Worm (Caenorhabditis elegans) whole organism, L4 larva: ENCODE data around the gene F56D6.12.
"Not testable (repeated sequence)": the region's sequence is repeated elsewhere in the genome, so short reads cannot be mapped to it uniquely, and the experiment has no call there.

Source experiments
- F49E8.2 ChIP-seq: sonication (generic microtip); optimal IDR thresholded peaks from 2 replicates; lab custom pipeline; 2016; ENCODE audit warnings: missing compliant biosample characterization, mild to moderate bottlenecking, missing genetic modification characterization, borderline replicate concordance
- Y105C5A.15 ChIP-seq: fragments of 200-800 bp; sonication (Bioruptor generic); IDR thresholded peaks from 2 replicates; pipeline ENCODE4 v1.3.6; 2022; ENCODE audit warnings: missing genetic modification characterization, missing compliant biosample characterization
- Y48G9A.11 ChIP-seq: fragments of 200-800 bp; sonication (Bioruptor generic); IDR thresholded peaks from 2 replicates; pipeline ENCODE4 v1.3.6; 2022; ENCODE audit warnings: missing genetic modification reagents, missing genetic modification characterization, missing compliant biosample characterization
- Y5F2A.4 ChIP-seq: fragments of 200-800 bp; sonication (Bioruptor generic); optimal IDR thresholded peaks from 2 replicates; lab custom pipeline; 2018; ENCODE audit warnings: mild to moderate bottlenecking, missing genetic modification characterization, missing compliant biosample characterization
- ama-1 ChIP-seq: fragments of 150-350 bp; optimal IDR thresholded peaks from 2 replicates; lab custom pipeline; 2014; ENCODE audit warnings: inconsistent platforms, mixed read lengths
- arid-1 ChIP-seq: fragments of 200-800 bp; sonication (Bioruptor generic); conservative IDR thresholded peaks from 2 replicates; pipeline ENCODE4 v1.3.6; 2022; ENCODE audit warnings: missing genetic modification reagents, missing genetic modification characterization, missing compliant biosample characterization
- daf-12 ChIP-seq: fragments of 150-350 bp; optimal IDR thresholded peaks from 2 replicates; lab custom pipeline; 2014; ENCODE audit warnings: missing biosample characterization, missing genetic modification reagents, missing genetic modification characterization
- daf-19 ChIP-seq: fragments of 200-800 bp; sonication (Bioruptor generic); conservative IDR thresholded peaks from 2 replicates; pipeline ENCODE4 v1.3.6; 2022; ENCODE audit warnings: missing genetic modification characterization, missing compliant biosample characterization
- dpl-1 ChIP-seq: fragments of 150-350 bp; optimal IDR thresholded peaks from 2 replicates; lab custom pipeline; 2014; ENCODE audit warnings: missing biosample characterization, missing genetic modification reagents, missing genetic modification characterization
- duxl-1 ChIP-seq: sonication (generic microtip); optimal IDR thresholded peaks from 2 replicates; lab custom pipeline; 2016; ENCODE audit warnings: mild to moderate bottlenecking, missing genetic modification characterization, moderate library complexity, missing compliant biosample characterization; ENCODE audit not compliant: poor library complexity
- egl-43 ChIP-seq: fragments of 200-800 bp; sonication (Bioruptor generic); IDR thresholded peaks from 2 replicates; pipeline ENCODE4 v1.3.6; 2022; ENCODE audit warnings: missing genetic modification reagents, missing genetic modification characterization, missing compliant biosample characterization
- hmg-1.1 ChIP-seq: fragments of 200-800 bp; sonication (Bioruptor generic); IDR thresholded peaks from 2 replicates; pipeline ENCODE4 v1.3.6; 2022; ENCODE audit warnings: missing genetic modification reagents, missing genetic modification characterization, missing compliant biosample characterization
- lim-7 ChIP-seq: fragments of 200-800 bp; sonication (Bioruptor generic); IDR thresholded peaks from 2 replicates; pipeline ENCODE4 v1.3.6; 2022; ENCODE audit warnings: missing genetic modification characterization, missing compliant biosample characterization
- lin-13 ChIP-seq: fragments of 150-350 bp; optimal IDR thresholded peaks from 2 replicates; lab custom pipeline; 2014; ENCODE audit warnings: missing biosample characterization, missing genetic modification reagents, missing genetic modification characterization
- mes-2 ChIP-seq: sonication (generic microtip); optimal IDR thresholded peaks from 2 replicates; lab custom pipeline; 2016; ENCODE audit warnings: missing genotype, mild to moderate bottlenecking, missing genetic modification characterization, missing compliant biosample characterization; ENCODE audit not compliant: poor library complexity, severe bottlenecking
- mxl-3 ChIP-seq: fragments of 200-800 bp; sonication (Bioruptor generic); optimal IDR thresholded peaks from 2 replicates; lab custom pipeline; 2018; ENCODE audit warnings: mild to moderate bottlenecking, missing genetic modification characterization, missing compliant biosample characterization
- nhr-11 ChIP-seq: fragments of 150-350 bp; optimal IDR thresholded peaks from 2 replicates; lab custom pipeline; 2014; ENCODE audit warnings: missing biosample characterization, missing genetic modification characterization
- nhr-111 ChIP-seq: fragments of 200-800 bp; sonication (Bioruptor generic); optimal IDR thresholded peaks from 2 replicates; lab custom pipeline; 2018; ENCODE audit warnings: mild to moderate bottlenecking, missing genetic modification characterization, missing compliant biosample characterization
- nhr-77 ChIP-seq: fragments of 150-350 bp; optimal IDR thresholded peaks from 2 replicates; lab custom pipeline; 2014; ENCODE audit warnings: missing biosample characterization, missing genetic modification characterization
- pqm-1 ChIP-seq: sonication (generic microtip); optimal IDR thresholded peaks from 2 replicates; lab custom pipeline; 2017; ENCODE audit warnings: missing biosample characterization, missing genetic modification characterization
- saeg-2 ChIP-seq: fragments of 200-800 bp; sonication (Bioruptor generic); IDR thresholded peaks from 2 replicates; pipeline ENCODE4 v1.3.6; 2022; ENCODE audit warnings: missing genetic modification reagents, missing genetic modification characterization, missing compliant biosample characterization
- sdz-12 ChIP-seq: fragments of 200-800 bp; sonication (Bioruptor generic); optimal IDR thresholded peaks from 2 replicates; lab custom pipeline; 2018; ENCODE audit warnings: mild to moderate bottlenecking, missing genetic modification characterization, missing compliant biosample characterization
- set-16 ChIP-seq: fragments of 200-800 bp; sonication (Bioruptor generic); IDR thresholded peaks from 2 replicates; pipeline ENCODE4 v1.3.6; 2022; ENCODE audit warnings: missing genetic modification reagents, missing genetic modification characterization, missing compliant biosample characterization
- snpc-1.2 ChIP-seq: fragments of 200-800 bp; sonication (Bioruptor generic); IDR thresholded peaks from 2 replicates; pipeline ENCODE4 v1.3.6; 2022; ENCODE audit warnings: missing genetic modification reagents, missing genetic modification characterization, missing compliant biosample characterization
- spr-1 ChIP-seq: sonication (generic microtip); optimal IDR thresholded peaks from 2 replicates; lab custom pipeline; 2016; ENCODE audit warnings: mild to moderate bottlenecking, missing genetic modification characterization, missing compliant biosample characterization
- tag-97 ChIP-seq: fragments of 200-800 bp; sonication (Bioruptor generic); IDR thresholded peaks from 2 replicates; pipeline ENCODE4 v1.3.6; 2022; ENCODE audit warnings: missing genetic modification characterization, missing compliant biosample characterization
- unc-62 ChIP-seq, 3 experiments: fragments of 150-350 bp in 1 of 3; sonication (generic microtip); optimal IDR thresholded peaks in 2 of 3; peaks in 1 of 3; 1 replicate in 1 of 3; 2 replicates in 2 of 3; lab custom pipeline; 2014 to 2017; ENCODE audit warnings: missing biosample characterization in 3 of 3, missing genetic modification characterization in 3 of 3, missing genetic modification reagents in 3 of 3, missing genotype in 1 of 3

Gene F56D6.12

DNA sequence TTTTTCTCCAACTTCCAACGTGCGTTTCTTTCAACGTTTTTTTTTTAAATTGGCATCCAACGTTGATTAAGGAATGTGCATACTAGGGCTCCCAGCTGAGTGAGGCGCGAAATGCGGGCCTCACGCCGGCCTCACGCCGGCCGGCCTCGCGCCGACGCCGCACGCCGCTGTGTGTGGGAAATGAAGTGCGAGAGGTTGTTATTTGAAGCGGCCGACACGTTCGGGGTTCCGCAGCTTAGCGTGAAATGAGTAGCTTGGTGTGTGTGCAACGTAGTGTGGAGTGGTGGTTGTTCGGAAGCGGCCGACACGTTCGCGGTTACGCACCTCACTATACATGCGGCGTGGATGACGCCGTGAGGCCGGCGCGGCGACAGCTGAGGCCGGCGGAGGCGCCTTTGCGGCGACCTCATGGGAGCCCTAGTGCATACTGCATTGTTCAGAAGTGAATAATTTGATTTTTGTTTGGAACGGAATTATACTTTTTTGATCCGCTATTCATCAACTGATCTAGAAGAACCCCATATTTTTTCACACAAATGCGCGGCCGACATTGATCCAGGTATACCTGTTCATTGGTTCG lies 39.5 kb downstream of the F56D6.12 start:
- TF ChIP-seq unc-62 (GFP tag; optimal IDR thresholded peaks at IDR 0.05 in 1 of 2; lab: Kevin White, UChicago) (peak in 1 of 2 experiments; percentile 52), Y48G9A.11 (GFP tag; lab: Robert Waterston, UW) (0 out of 2 replicates have a peak, but pooled peaks have one; percentile 6), set-16 (GFP tag; lab: Robert Waterston, UW) (peak; percentile 92), snpc-1.2 (GFP tag; lab: Robert Waterston, UW) (0 out of 2 replicates have a peak, but pooled peaks have one; percentile 40), egl-43 (GFP tag; lab: Robert Waterston, UW) (peak; percentile 48; the same call in 1 of the 2 replicates)
- not testable (repeated sequence) for TF ChIP-seq unc-62 (tag; optimal IDR thresholded peaks at IDR 0.05; lab: Kevin White, UChicago)

DNA sequence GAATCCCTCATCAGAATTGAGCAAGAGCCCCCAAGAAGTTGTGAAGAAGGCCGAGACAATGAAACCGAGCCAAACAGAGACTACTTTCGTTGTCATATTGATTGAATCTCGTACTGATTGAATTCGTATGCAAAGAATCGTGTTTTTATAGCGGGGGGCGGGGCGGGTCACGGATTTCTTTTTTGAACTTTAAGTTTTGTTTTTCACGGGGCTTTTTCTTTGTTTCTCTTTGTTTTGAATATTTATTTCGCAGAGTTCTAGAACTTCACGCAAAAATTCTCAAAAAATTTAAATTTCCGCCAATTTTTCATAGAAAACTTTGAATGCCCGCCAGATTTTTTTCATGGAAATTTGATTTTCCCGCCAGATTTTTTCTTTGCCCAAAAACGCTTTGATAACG lies 48.2 kb downstream of the F56D6.12 start, which contains the start of gene clec-73:
clec-73 (minus strand) TSS at position 101 of the 400 bp plus-strand sequence.
- TF ChIP-seq lin-13 (GFP tag; lab: Kevin White, UChicago) (no peak), duxl-1 (tag; lab: Kevin White, UChicago) (no peak), Y105C5A.15 (GFP tag; lab: Robert Waterston, UW) (no peak), sdz-12 (GFP tag; lab: Kevin White, UChicago) (no peak), mes-2 (tag; lab: Kevin White, UChicago) (no peak), Y5F2A.4 (GFP tag; lab: Kevin White, UChicago) (no peak)

DNA sequence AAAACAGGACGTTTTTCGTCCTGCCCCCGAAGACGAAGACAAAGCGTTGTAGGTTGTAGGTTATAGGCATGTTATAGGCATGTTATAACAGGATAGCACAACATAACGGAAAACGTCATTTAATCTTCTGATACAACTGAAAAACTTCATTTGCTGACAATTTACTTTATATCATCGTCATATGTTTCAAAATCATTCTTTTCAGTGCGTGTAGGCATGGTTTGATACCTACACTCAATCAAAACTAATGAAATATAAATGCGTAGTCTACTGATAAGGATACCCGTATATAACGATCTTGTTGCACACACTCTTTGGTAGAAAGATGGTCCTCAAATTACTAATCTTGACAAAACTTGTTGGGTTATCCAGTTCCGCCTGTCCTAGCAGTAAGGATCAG lies 48.8 kb downstream of the F56D6.12 start, which contains the start of gene clec-74:
clec-74 (plus strand) TSS at position 301 of the 400 bp plus-strand sequence.
- TF ChIP-seq sdz-12 (GFP tag; lab: Kevin White, UChicago): no peak
- no peak for TF ChIP-seq F49E8.2 (tag; lab: Kevin White, UChicago)
- TF ChIP-seq snpc-1.2 (GFP tag; lab: Robert Waterston, UW): no peak
- TF ChIP-seq spr-1 (tag; lab: Kevin White, UChicago): no peak
- no peak for TF ChIP-seq nhr-111 (GFP tag; lab: Kevin White, UChicago)
- TF ChIP-seq mxl-3 (GFP tag; lab: Kevin White, UChicago): no peak
- TF ChIP-seq tag-97 (GFP tag; lab: Robert Waterston, UW): no peak
- no peak for TF ChIP-seq arid-1 (GFP tag; lab: Robert Waterston, UW)
- no peak for TF ChIP-seq hmg-1.1
- no peak for TF ChIP-seq lim-7 (GFP tag; lab: Robert Waterston, UW)
- no peak for TF ChIP-seq daf-19
- TF ChIP-seq dpl-1 (GFP tag; lab: Kevin White, UChicago): no peak
- no peak for TF ChIP-seq nhr-11 (tag; lab: Kevin White, UChicago)
- TF ChIP-seq ama-1: no peak
- TF ChIP-seq daf-12 (tag; lab: Kevin White, UChicago): no peak
- TF ChIP-seq pqm-1 (tag; lab: Kevin White, UChicago): no peak
- TF ChIP-seq saeg-2 (GFP tag; lab: Robert Waterston, UW): no peak
- TF ChIP-seq unc-62 (GFP tag; optimal IDR thresholded peaks at IDR 0.05 in 1 of 2; lab: Kevin White, UChicago): no peak
- TF ChIP-seq unc-62 (tag; optimal IDR thresholded peaks at IDR 0.05; lab: Kevin White, UChicago): no peak
- no peak for TF ChIP-seq nhr-77 (tag; lab: Kevin White, UChicago)
